Fruit fly (Drosophila melanogaster) whole organism, embryonic: Measurements from ENCODE around the gene CG9270.

Experiments used
- ATbp ChIP-seq: fragments of 200-800 bp; sonication (Bioruptor generic); optimal IDR thresholded peaks from 2 replicates; lab custom pipeline; 2017; ENCODE audit warnings: missing biosample characterization, mild to moderate bottlenecking, missing genetic modification characterization, missing genetic modification reagents
- CG10209 ChIP-seq: fragments of 200-800 bp; sonication (Bioruptor generic); optimal IDR thresholded peaks from 3 replicates; lab custom pipeline; 2017; ENCODE audit warnings: missing biosample characterization, mild to moderate bottlenecking, missing genetic modification characterization, missing genetic modification reagents
- CG11093 ChIP-seq: fragments of 200-800 bp; sonication (Bioruptor generic); IDR thresholded peaks from 3 replicates; pipeline ENCODE4 v1.3.6; 2022; ENCODE audit warnings: missing biosample characterization, missing genetic modification characterization
- CG11696 ChIP-seq: fragments of 200-800 bp; sonication (Bioruptor generic); IDR thresholded peaks from 2 replicates; pipeline ENCODE4 v1.3.6; 2022; ENCODE audit warnings: missing biosample characterization, missing genetic modification characterization
- CG12104 ChIP-seq: fragments of 200-800 bp; sonication (Bioruptor generic); optimal IDR thresholded peaks from 3 replicates; lab custom pipeline; 2016; ENCODE audit warnings: missing biosample characterization, missing genetic modification characterization
- CG12391 ChIP-seq: fragments of 200-800 bp; sonication (Bioruptor generic); optimal IDR thresholded peaks from 3 replicates; lab custom pipeline; 2018; ENCODE audit warnings: missing biosample characterization, mild to moderate bottlenecking, missing genetic modification characterization, moderate library complexity
- CG13624 ChIP-seq: fragments of 200-800 bp; sonication (Bioruptor generic); optimal IDR thresholded peaks from 2 replicates; lab custom pipeline; 2016; ENCODE audit warnings: missing biosample characterization, missing genetic modification characterization
- CG16779 ChIP-seq: fragments of 200-800 bp; sonication (Bioruptor generic); IDR thresholded peaks from 2 replicates; pipeline ENCODE4 v1.3.6; 2022; ENCODE audit warnings: missing biosample characterization, missing genetic modification characterization
- CG17385 ChIP-seq: fragments of 200-800 bp; sonication (Bioruptor generic); optimal IDR thresholded peaks from 3 replicates; lab custom pipeline; 2018; ENCODE audit warnings: missing biosample characterization, mild to moderate bottlenecking, missing genetic modification characterization
- CG17612 ChIP-seq: fragments of 200-800 bp; sonication (Bioruptor generic); IDR thresholded peaks from 2 replicates; pipeline ENCODE4 v1.3.6; 2022; ENCODE audit warnings: missing biosample characterization, missing genetic modification characterization
- CG18011 ChIP-seq: fragments of 200-800 bp; sonication (Bioruptor generic); optimal IDR thresholded peaks from 2 replicates; lab custom pipeline; 2017; ENCODE audit warnings: missing biosample characterization, missing genetic modification characterization, mild to moderate bottlenecking, moderate library complexity, missing genotype
- CG2199 ChIP-seq: fragments of 200-800 bp; sonication (Bioruptor generic); IDR thresholded peaks from 3 replicates; pipeline ENCODE4 v1.3.6; 2022; ENCODE audit warnings: missing biosample characterization, missing genetic modification characterization
- CG33557 ChIP-seq: fragments of 200-800 bp; sonication (Bioruptor generic); optimal IDR thresholded peaks from 2 replicates; lab custom pipeline; 2019; ENCODE audit warnings: missing biosample characterization, mild to moderate bottlenecking, missing genetic modification characterization, moderate library complexity
- CG34422 ChIP-seq: fragments of 200-800 bp; sonication (Bioruptor generic); IDR thresholded peaks from 3 replicates; pipeline ENCODE4 v1.3.6; 2022; ENCODE audit warnings: missing biosample characterization, missing genetic modification characterization
- CG4707 ChIP-seq: fragments of 200-800 bp; sonication (Bioruptor generic); optimal IDR thresholded peaks from 2 replicates; lab custom pipeline; 2018; ENCODE audit warnings: missing biosample characterization, mild to moderate bottlenecking, missing genetic modification characterization, moderate library complexity
- CG6683 ChIP-seq: fragments of 200-800 bp; sonication (Bioruptor generic); optimal IDR thresholded peaks from 2 replicates; lab custom pipeline; 2017; ENCODE audit warnings: missing biosample characterization, mild to moderate bottlenecking, missing genetic modification characterization, missing genetic modification reagents
- CG6689 ChIP-seq: fragments of 200-800 bp; sonication (Bioruptor generic); IDR thresholded peaks from 2 replicates; pipeline ENCODE4 v1.3.6; 2022; ENCODE audit warnings: missing biosample characterization, missing genetic modification characterization
- CG6813 ChIP-seq: fragments of 200-800 bp; sonication (Bioruptor generic); optimal IDR thresholded peaks from 2 replicates; lab custom pipeline; 2017; ENCODE audit warnings: missing biosample characterization, missing genetic modification characterization, mild to moderate bottlenecking, moderate library complexity, missing genetic modification reagents
- CG7987 ChIP-seq: fragments of 200-800 bp; sonication (Bioruptor generic); optimal IDR thresholded peaks from 2 replicates; lab custom pipeline; 2018; ENCODE audit warnings: missing biosample characterization, mild to moderate bottlenecking, missing genetic modification characterization, moderate library complexity
- CG8765 ChIP-seq: fragments of 200-800 bp; sonication (Bioruptor generic); IDR thresholded peaks from 2 replicates; pipeline ENCODE4 v1.3.6; 2022; ENCODE audit warnings: missing biosample characterization, missing genetic modification characterization
- CHES-1-like ChIP-seq: fragments of 200-800 bp; sonication (Bioruptor generic); optimal IDR thresholded peaks from 2 replicates; lab custom pipeline; 2016; ENCODE audit warnings: missing biosample characterization, missing genetic modification characterization
- Dek ChIP-seq: fragments of 200-800 bp; sonication (Bioruptor generic); optimal IDR thresholded peaks from 3 replicates; lab custom pipeline; 2019; ENCODE audit warnings: missing biosample characterization, mild to moderate bottlenecking, missing genetic modification characterization, moderate library complexity
- Ets97D ChIP-seq: fragments of 200-800 bp; sonication (Bioruptor generic); optimal IDR thresholded peaks from 3 replicates; lab custom pipeline; 2016; ENCODE audit warnings: missing biosample characterization, missing genetic modification characterization
- H15 ChIP-seq: fragments of 200-800 bp; sonication (Bioruptor generic); IDR thresholded peaks from 3 replicates; pipeline ENCODE4 v1.3.6; 2022; ENCODE audit warnings: missing biosample characterization, missing genetic modification characterization
- Neu2 ChIP-seq: fragments of 200-800 bp; sonication (Bioruptor generic); optimal IDR thresholded peaks from 3 replicates; lab custom pipeline; 2016; ENCODE audit warnings: missing biosample characterization, missing genetic modification characterization, borderline replicate concordance
- Nf-YC ChIP-seq: fragments of 200-800 bp; optimal IDR thresholded peaks from 3 replicates; lab custom pipeline; 2019; ENCODE audit warnings: missing biosample characterization, mild to moderate bottlenecking, missing genetic modification characterization, moderate library complexity
- NfI ChIP-seq: fragments of 200-800 bp; sonication (Bioruptor generic); optimal IDR thresholded peaks from 3 replicates; lab custom pipeline; 2018; ENCODE audit warnings: missing biosample characterization, mild to moderate bottlenecking, missing genetic modification characterization, moderate library complexity
- Poxn ChIP-seq: fragments of 200-800 bp; sonication (Bioruptor generic); IDR thresholded peaks from 2 replicates; pipeline ENCODE4 v1.3.6; 2022; ENCODE audit warnings: missing biosample characterization, missing genetic modification characterization
- Sry-δ ChIP-seq: fragments of 200-800 bp; sonication (Bioruptor generic); optimal IDR thresholded peaks from 2 replicates; lab custom pipeline; 2016; ENCODE audit warnings: missing biosample characterization, missing genetic modification characterization
- abd-A ChIP-seq: fragments of 200-800 bp; sonication (Bioruptor generic); optimal IDR thresholded peaks from 3 replicates; lab custom pipeline; 2019; ENCODE audit warnings: missing biosample characterization, mild to moderate bottlenecking, missing genetic modification characterization, moderate library complexity
- ash1 ChIP-seq: fragments of 200-800 bp; sonication (Bioruptor generic); optimal IDR thresholded peaks from 2 replicates; lab custom pipeline; 2018; ENCODE audit warnings: missing biosample characterization, mild to moderate bottlenecking, missing genetic modification characterization
- danr ChIP-seq: fragments of 200-800 bp; sonication (Bioruptor generic); IDR thresholded peaks from 2 replicates; pipeline ENCODE4 v1.3.6; 2022; ENCODE audit warnings: missing biosample characterization, missing genetic modification characterization
- dpn ChIP-seq, 2 experiments: fragments of 200-800 bp; sonication (Bioruptor generic); optimal IDR thresholded peaks; 3 replicates each; lab custom pipeline; 2016; ENCODE audit warnings: missing biosample characterization in 2 of 2, missing genetic modification characterization in 2 of 2
- ewg ChIP-seq: fragments of 200-800 bp; sonication (Bioruptor generic); optimal IDR thresholded peaks from 3 replicates; lab custom pipeline; 2017; ENCODE audit warnings: mild to moderate bottlenecking, missing biosample characterization, missing genetic modification reagents, missing genetic modification characterization
- fd64A ChIP-seq: fragments of 200-800 bp; sonication (Bioruptor generic); optimal IDR thresholded peaks from 3 replicates; lab custom pipeline; 2018; ENCODE audit warnings: missing biosample characterization, mild to moderate bottlenecking, missing genetic modification characterization
- ftz-f1 ChIP-seq: fragments of 200-800 bp; sonication (Bioruptor generic); optimal IDR thresholded peaks from 2 replicates; lab custom pipeline; 2016; ENCODE audit warnings: missing biosample characterization, missing genetic modification characterization
- gem ChIP-seq: fragments of 200-800 bp; sonication (Bioruptor generic); optimal IDR thresholded peaks from 2 replicates; lab custom pipeline; 2019; ENCODE audit warnings: missing biosample characterization, mild to moderate bottlenecking, missing genetic modification characterization, moderate library complexity
- grn ChIP-seq: fragments of 200-800 bp; sonication (Bioruptor generic); optimal IDR thresholded peaks from 3 replicates; lab custom pipeline; 2017; ENCODE audit warnings: missing biosample characterization, missing genetic modification characterization
- insv ChIP-seq, 2 experiments: fragments of 200-800 bp; sonication (Bioruptor generic); optimal IDR thresholded peaks; 3 replicates each; lab custom pipeline; 2016 to 2018; ENCODE audit warnings: missing biosample characterization in 2 of 2, missing genetic modification characterization in 2 of 2
- knrl ChIP-seq: fragments of 200-800 bp; sonication (Bioruptor generic); IDR thresholded peaks from 3 replicates; pipeline ENCODE4 v1.3.6; 2022; ENCODE audit warnings: missing biosample characterization, missing genetic modification characterization; ENCODE audit not compliant: partially characterized antibody
- lab ChIP-seq: fragments of 200-800 bp; sonication (Bioruptor generic); optimal IDR thresholded peaks from 3 replicates; lab custom pipeline; 2017; ENCODE audit warnings: missing biosample characterization, missing genetic modification characterization, mild to moderate bottlenecking, moderate library complexity, missing genetic modification reagents
- luna ChIP-seq: fragments of 200-800 bp; sonication (Bioruptor generic); optimal IDR thresholded peaks from 2 replicates; lab custom pipeline; 2016; ENCODE audit warnings: missing biosample characterization, missing genetic modification characterization
- nom ChIP-seq: fragments of 200-800 bp; sonication (Bioruptor generic); optimal IDR thresholded peaks from 2 replicates; lab custom pipeline; 2017; ENCODE audit warnings: missing biosample characterization, missing genetic modification characterization, mild to moderate bottlenecking, moderate library complexity, missing genetic modification reagents
- odd ChIP-seq: fragments of 200-800 bp; sonication (Bioruptor generic); optimal IDR thresholded peaks from 2 replicates; lab custom pipeline; 2017; ENCODE audit warnings: missing biosample characterization, mild to moderate bottlenecking, missing genetic modification characterization
- p53 ChIP-seq: fragments of 200-800 bp; sonication (Bioruptor generic); optimal IDR thresholded peaks from 2 replicates; lab custom pipeline; 2016; ENCODE audit warnings: missing biosample characterization, missing genetic modification characterization
- slou ChIP-seq: fragments of 200-800 bp; sonication (Bioruptor generic); optimal IDR thresholded peaks from 3 replicates; lab custom pipeline; 2016; ENCODE audit warnings: missing biosample characterization, missing genetic modification characterization
- slp2 ChIP-seq: fragments of 200-800 bp; sonication (Bioruptor generic); optimal IDR thresholded peaks from 2 replicates; lab custom pipeline; 2016; ENCODE audit warnings: missing biosample characterization, missing genetic modification characterization
- toy ChIP-seq: fragments of 200-800 bp; sonication (Bioruptor generic); IDR thresholded peaks from 2 replicates; pipeline ENCODE4 v1.3.6; 2022; ENCODE audit warnings: missing biosample characterization, missing genetic modification characterization
- zf30C ChIP-seq: fragments of 200-800 bp; sonication (Bioruptor generic); optimal IDR thresholded peaks from 3 replicates; lab custom pipeline; 2018; ENCODE audit warnings: missing biosample characterization, mild to moderate bottlenecking, missing genetic modification characterization

Gene CG9270

DNA sequence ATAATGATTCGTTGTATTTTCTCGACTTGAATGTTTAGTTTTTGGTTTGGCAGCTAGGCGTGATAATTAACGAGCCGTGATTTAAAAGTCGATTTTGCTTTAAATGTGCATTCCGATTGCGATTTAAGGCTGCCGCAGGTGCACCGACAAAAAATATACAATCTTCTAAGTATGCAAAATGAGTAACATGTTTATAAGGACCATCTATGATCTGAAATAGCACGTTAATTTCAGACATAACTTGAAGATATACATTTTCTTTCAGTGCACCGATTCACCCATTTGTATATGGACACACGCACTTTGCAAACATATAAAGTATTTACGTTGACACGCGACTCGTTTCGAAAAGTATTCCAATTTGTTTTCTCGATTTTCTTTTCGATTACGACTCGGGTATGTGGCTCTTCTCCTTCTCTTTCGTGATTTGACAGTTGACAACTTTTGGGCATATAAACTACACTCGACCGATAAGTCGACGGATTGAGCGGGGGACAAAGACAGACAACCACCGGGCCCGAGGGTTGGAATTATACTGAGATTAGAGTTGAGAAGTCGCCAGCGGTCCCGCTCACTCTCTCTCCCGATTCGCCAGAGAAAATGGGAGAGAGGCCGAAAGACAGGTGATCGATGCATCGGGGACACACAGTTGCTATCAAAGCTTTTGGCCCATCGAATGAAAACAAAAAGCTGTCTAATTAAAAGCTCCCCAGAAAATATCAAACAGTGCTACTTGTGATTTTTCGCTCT is 43.9 kb downstream of the CG9270 start (continued):
- 0 out of 3 replicates have a peak, but pooled peaks have one; percentile 35 for TF ChIP-seq H15 (GFP tag; lab: Robert Waterston, UW)
- no peak for TF ChIP-seq odd (GFP tag; lab: Kevin White, UChicago)
- TF ChIP-seq ftz-f1 (GFP tag; lab: Kevin White, UChicago), result no peak
- TF ChIP-seq CG6813 (GFP tag; lab: Kevin White, UChicago), result no peak
- peak; percentile 37 for TF ChIP-seq zf30C
- peak; percentile 30 for TF ChIP-seq abd-A (tag; lab: Kevin White, UChicago)
- TF ChIP-seq CHES-1-like, result no peak
- no peak for TF ChIP-seq danr (GFP tag; lab: Robert Waterston, UW)
- no peak for TF ChIP-seq NfI (GFP tag; lab: Kevin White, UChicago)
- TF ChIP-seq CG6689, result no peak
- no peak for TF ChIP-seq ash1
- no peak for TF ChIP-seq p53 (GFP tag; lab: Kevin White, UChicago)
- TF ChIP-seq CG17385 (GFP tag; lab: Kevin White, UChicago), result peak; percentile 14
- TF ChIP-seq knrl (GFP tag; lab: Robert Waterston, UW), result no peak
- TF ChIP-seq CG12104 (GFP tag; lab: Kevin White, UChicago), result no peak
- peak; percentile 53 for TF ChIP-seq CG10209 (GFP tag; lab: Kevin White, UChicago)
- TF ChIP-seq luna (GFP tag; lab: Kevin White, UChicago), result no peak
- no peak for TF ChIP-seq CG2199 (GFP tag; lab: Robert Waterston, UW)
- TF ChIP-seq slp2 (GFP tag; lab: Kevin White, UChicago), result peak; percentile 5
- peak; percentile 36 for TF ChIP-seq fd64A (GFP tag; lab: Kevin White, UChicago)
- TF ChIP-seq insv (GFP tag; optimal IDR thresholded peaks at IDR 0.05; lab: Kevin White, UChicago), result no peak
- peak; percentile 42 for TF ChIP-seq CG12391
- TF ChIP-seq lab (GFP tag; lab: Kevin White, UChicago), result peak; percentile 53
- TF ChIP-seq CG11093, result no peak
- no peak for TF ChIP-seq toy
- no peak for TF ChIP-seq CG16779 (GFP tag; lab: Robert Waterston, UW)
- peak; percentile 72 for TF ChIP-seq Nf-YC (tag; lab: Kevin White, UChicago)
- TF ChIP-seq CG8765, result no peak
- no peak for TF ChIP-seq Poxn (GFP tag; lab: Robert Waterston, UW)
- TF ChIP-seq dpn (GFP tag; optimal IDR thresholded peaks at IDR 0.05; lab: Kevin White, UChicago), result peak; percentile 36 to 57
- peak; percentile 22 for TF ChIP-seq CG13624 (GFP tag; lab: Kevin White, UChicago)
- no peak for TF ChIP-seq CG17612 (GFP tag; lab: Robert Waterston, UW)
- TF ChIP-seq slou (GFP tag; lab: Kevin White, UChicago), result no peak
- TF ChIP-seq Sry-δ (GFP tag; lab: Kevin White, UChicago), result peak; percentile 5
- peak; percentile 44 for TF ChIP-seq ATbp
- TF ChIP-seq ewg (GFP tag; lab: Kevin White, UChicago), result peak; percentile 6
- TF ChIP-seq CG34422 (GFP tag; lab: Robert Waterston, UW), result 0 out of 3 replicates have a peak, but pooled peaks have one; percentile 10
- TF ChIP-seq Neu2, result no peak
- TF ChIP-seq Ets97D (GFP tag; lab: Kevin White, UChicago), result no peak
- TF ChIP-seq CG11696 (GFP tag; lab: Robert Waterston, UW), result no peak
- TF ChIP-seq CG7987, result peak; percentile 44
- no peak for TF ChIP-seq grn
- TF ChIP-seq CG4707 (GFP tag; lab: Kevin White, UChicago), result peak; percentile 14
- TF ChIP-seq CG6683, result no peak
- peak; percentile 61 for TF ChIP-seq gem (tag; lab: Kevin White, UChicago)
- TF ChIP-seq nom (GFP tag; lab: Kevin White, UChicago), result no peak
- no peak for TF ChIP-seq Dek (tag; lab: Kevin White, UChicago)
- no peak for TF ChIP-seq CG33557
- TF ChIP-seq CG18011 (GFP tag; lab: Kevin White, UChicago), result no peak
